Fruit fly (Drosophila melanogaster): Measurements from ENCODE around the gene PTPMT1.

The PTPMT1 gene

DNA sequence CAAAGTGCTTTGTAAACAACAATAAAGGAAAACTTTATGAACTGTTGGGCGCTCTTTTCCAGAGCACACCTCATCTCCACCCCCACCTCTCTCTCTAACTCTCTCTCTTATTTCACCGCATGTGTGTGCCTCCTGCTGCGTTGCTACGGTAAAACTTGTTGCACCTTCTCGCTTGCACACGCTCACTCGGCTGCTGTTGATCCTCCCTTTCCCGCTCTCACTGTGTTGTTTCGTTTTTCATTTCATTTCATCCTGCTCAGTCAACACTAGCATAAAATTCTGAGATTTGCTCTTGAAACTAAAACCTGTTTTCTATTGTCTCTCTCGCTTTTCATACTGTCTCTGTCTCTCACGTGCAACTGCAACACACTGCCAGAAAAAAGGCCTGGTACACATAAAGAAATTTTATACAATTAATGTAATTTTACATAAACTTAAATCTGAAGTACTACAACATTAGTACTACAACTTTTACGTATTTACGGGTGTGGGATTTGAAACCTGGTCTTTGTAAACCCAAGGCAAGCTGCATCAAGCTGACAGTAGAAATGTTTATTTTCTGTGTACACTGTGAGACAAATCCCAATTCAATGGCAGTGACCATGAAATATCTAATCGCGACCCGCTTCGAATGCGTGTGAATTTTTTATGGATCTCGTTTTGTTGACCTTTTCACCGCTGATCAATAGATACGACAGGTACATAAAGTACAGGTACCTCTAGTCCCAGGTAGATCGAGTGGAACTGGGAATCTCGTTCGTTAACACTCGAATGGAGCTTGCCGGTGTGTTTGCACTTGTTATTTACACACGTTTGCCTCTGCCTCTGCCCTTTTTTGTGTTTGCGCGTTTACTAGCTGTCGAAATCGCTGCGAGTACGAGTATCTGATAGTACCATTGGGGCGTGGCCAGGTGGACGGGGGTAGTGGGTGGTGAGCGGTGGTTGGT lies 24.6 kb downstream of the PTPMT1 start (continued):
- TF ChIP-seq Hey (tag; optimal IDR thresholded peaks at IDR 0.05) (peak; percentile 85), gcm2 (GFP tag; optimal IDR thresholded peaks at IDR 0.05) (peak; percentile 58), CG11456 (GFP tag; IDR thresholded peaks at IDR 0.05) (0 out of 3 replicates have a peak, but pooled peaks have one; percentile 57), CG11398 (GFP tag; optimal IDR thresholded peaks at IDR 0.05) (peak; percentile 75), Max (GFP tag; optimal IDR thresholded peaks at IDR 0.05) (peak; percentile 87), Hsf (GFP tag; optimal IDR thresholded peaks at IDR 0.05) (peak; percentile 90), CG31388 (GFP tag; optimal IDR thresholded peaks at IDR 0.05) (peak; percentile 68), CG8924 (tag; optimal IDR thresholded peaks at IDR 0.05) (peak; percentile 92), Asciz (GFP tag; optimal IDR thresholded peaks at IDR 0.05) (peak; percentile 81), CG8089 (GFP tag; optimal IDR thresholded peaks at IDR 0.05) (peak; percentile 87), CG4820 (GFP tag; optimal IDR thresholded peaks at IDR 0.05) (peak; percentile 91), CG10147 (GFP tag; optimal IDR thresholded peaks at IDR 0.05) (peak; percentile 1), CG14050 (GFP tag; IDR thresholded peaks at IDR 0.05) (peak; percentile 73), toy (GFP tag; IDR thresholded peaks at IDR 0.05) (no peak), CG8281 (tag; optimal IDR thresholded peaks at IDR 0.05) (peak; percentile 62), odd (GFP tag; optimal IDR thresholded peaks at IDR 0.05) (peak; percentile 88), CG32532 (GFP tag; IDR thresholded peaks at IDR 0.05) (peak; percentile 30), CG6654 (GFP tag; optimal IDR thresholded peaks at IDR 0.05) (peak; percentile 65), CG2712 (tag; optimal IDR thresholded peaks at IDR 0.05) (peak; percentile 96), ap (GFP tag; IDR thresholded peaks at IDR 0.05) (peak; percentile 49), CG10543 (GFP tag; optimal IDR thresholded peaks at IDR 0.05) (peak; percentile 91), CG1233 (GFP tag; optimal IDR thresholded peaks at IDR 0.05) (peak; percentile 85), cwo (GFP tag; optimal IDR thresholded peaks at IDR 0.05) (peak; percentile 81), CG9932 (GFP tag; IDR thresholded peaks at IDR 0.05) (no peak), CG6272 (GFP tag; IDR thresholded peaks at IDR 0.05) (peak; percentile 76), CG4328 (GFP tag; optimal IDR thresholded peaks at IDR 0.05) (peak; percentile 75), bab2 (GFP tag; optimal IDR thresholded peaks at IDR 0.05) (peak; percentile 78), tgo (GFP tag; IDR thresholded peaks at IDR 0.05) (peak; percentile 81), CG3838 (GFP tag; optimal IDR thresholded peaks at IDR 0.05) (peak; percentile 79), insv (GFP tag; optimal IDR thresholded peaks at IDR 0.05) (peak; percentile 1 to 42), maf-S (GFP tag; optimal IDR thresholded peaks at IDR 0.05) (peak; percentile 60), fd102C (GFP tag; optimal IDR thresholded peaks at IDR 0.05) (peak; percentile 88), CG12219 (GFP tag; optimal IDR thresholded peaks at IDR 0.05) (peak; percentile 82), ci (GFP tag; IDR thresholded peaks at IDR 0.05) (peak; percentile 90), CG1647 (GFP tag; optimal IDR thresholded peaks at IDR 0.05) (peak; percentile 77), usp (GFP tag; optimal IDR thresholded peaks at IDR 0.05) (no peak), exex (tag; optimal IDR thresholded peaks at IDR 0.05) (peak; percentile 96), CG6791 (GFP tag; IDR thresholded peaks at IDR 0.05; ENCODE audit: partially characterized antibody) (no peak; the same call in 2 of the 3 replicates), CG17186 (GFP tag; optimal IDR thresholded peaks at IDR 0.05) (peak; percentile 32), seq (GFP tag; IDR thresholded peaks at IDR 0.05) (peak; percentile 30; the same call in 1 of the 2 replicates), gro (GFP tag; optimal IDR thresholded peaks at IDR 0.05) (peak; percentile 8), CG34422 (GFP tag; IDR thresholded peaks at IDR 0.05) (peak; percentile 77), CG6813 (GFP tag; optimal IDR thresholded peaks at IDR 0.05) (peak; percentile 82), sc (optimal IDR thresholded peaks at IDR 0.05) (no peak), sc (GFP tag; optimal IDR thresholded peaks at IDR 0.05) (peak; percentile 91), Neu2 (GFP tag; optimal IDR thresholded peaks at IDR 0.05; ENCODE audit: borderline replicate concordance) (peak; percentile 26), Awh (GFP tag; IDR thresholded peaks at IDR 0.05) (peak; percentile 69), Scr (GFP tag; IDR thresholded peaks at IDR 0.05; ENCODE audit: partially characterized antibody) (no peak), esg (GFP tag; conservative IDR thresholded peaks at IDR 0.05) (peak; percentile 76)
